Worm (Caenorhabditis elegans): ENCODE measurements around the gene pitr-5.

pitr-5 gene

DNA sequence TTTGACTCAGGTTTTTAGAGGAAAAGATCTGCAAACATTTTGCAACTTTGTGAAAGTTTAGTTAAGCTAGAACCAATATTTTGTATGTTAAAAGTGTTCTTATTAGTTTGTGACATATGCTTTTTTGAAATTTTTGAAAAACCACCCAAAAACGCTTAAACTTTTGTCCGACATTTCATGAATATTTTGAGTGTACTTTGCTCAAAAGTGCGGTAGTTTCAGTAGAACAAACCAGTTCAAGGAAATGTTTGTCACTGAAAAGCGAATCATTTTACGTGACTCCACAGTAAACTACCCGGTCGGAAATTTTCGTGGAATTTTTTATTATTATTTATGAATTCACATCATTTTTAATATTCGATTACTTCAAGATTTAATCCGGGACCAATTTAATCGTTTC lies at the start of gene pitr-5:
pitr-5 (plus strand) TSS at position 301 of the 400 bp plus-strand sequence.
- no peak for TF ChIP-seq him-1 (tag; optimal IDR thresholded peaks at IDR 0.05)
- TF ChIP-seq dao-5 (tag; optimal IDR thresholded peaks at IDR 0.05), result no peak
- no peak for TF ChIP-seq W03F9.2 (tag; optimal IDR thresholded peaks at IDR 0.05)

DNA sequence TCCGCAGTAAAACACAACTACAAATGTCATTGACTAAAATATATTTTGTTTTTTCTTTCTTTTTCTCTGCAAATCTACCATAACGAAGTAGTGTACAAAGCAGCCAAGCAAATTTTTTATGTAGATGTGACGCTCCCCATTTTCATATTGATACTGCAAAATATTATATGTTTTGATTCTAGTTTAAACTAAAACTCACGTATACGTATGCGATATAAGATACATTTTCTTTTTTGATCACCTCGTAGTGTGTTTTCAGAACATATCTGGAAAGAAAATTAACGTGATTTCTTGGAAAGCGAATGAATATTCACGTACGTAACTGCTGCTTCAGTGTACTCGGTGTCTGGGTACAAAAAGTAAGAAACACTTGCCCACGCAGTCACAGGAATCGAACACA lies 47.8 kb upstream of the pitr-5 start:
- no peak for TF ChIP-seq dao-5 (tag; optimal IDR thresholded peaks at IDR 0.05)

DNA sequence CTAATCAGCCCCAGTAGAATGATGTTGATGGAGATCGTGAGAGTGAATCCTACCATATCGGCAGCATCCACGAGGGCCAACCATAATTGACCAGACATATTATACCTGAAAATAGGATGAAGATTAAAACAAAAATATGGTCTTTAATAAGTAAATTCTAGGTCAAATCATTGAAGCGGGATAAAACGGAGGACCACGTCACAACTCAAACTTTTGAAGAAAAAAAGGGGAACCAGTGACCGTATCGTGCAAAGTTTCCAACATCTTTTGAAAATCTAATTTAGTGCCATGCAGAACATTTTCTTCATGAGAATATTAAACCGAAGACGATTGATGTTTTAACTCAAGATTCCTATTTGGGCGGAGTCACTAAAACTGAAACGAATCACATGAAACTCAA lies 46.3 kb upstream of the pitr-5 start, which contains the start of gene str-112:
str-112 (minus strand) TSS at position 101 of the 400 bp plus-strand sequence.
- TF ChIP-seq W03F9.2 (tag; optimal IDR thresholded peaks at IDR 0.05), result no peak
- TF ChIP-seq him-1 (tag; optimal IDR thresholded peaks at IDR 0.05), result no peak

DNA sequence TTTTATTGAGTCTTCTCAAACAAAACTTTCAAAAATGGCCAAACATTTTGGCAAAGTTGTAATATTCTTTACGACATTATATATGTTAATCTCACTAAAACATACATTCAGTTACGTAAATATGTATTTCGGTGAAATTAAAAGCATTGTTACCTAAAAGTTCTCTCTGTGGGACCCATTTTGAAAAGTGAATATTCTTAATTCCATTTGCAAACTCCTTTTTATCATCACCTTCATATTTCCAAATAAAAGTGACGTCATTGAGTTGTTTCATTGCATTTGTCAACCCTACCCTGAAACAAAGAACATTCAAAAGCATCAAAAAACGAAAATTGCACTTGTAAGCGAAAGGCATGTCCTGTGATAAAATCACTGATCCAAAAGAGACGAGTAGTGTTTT lies 44.3 kb upstream of the pitr-5 start:
- TF ChIP-seq W03F9.2 (tag; optimal IDR thresholded peaks at IDR 0.05), result no peak
- no peak for TF ChIP-seq him-1 (tag; optimal IDR thresholded peaks at IDR 0.05)
- no peak for TF ChIP-seq dao-5 (tag; optimal IDR thresholded peaks at IDR 0.05)

DNA sequence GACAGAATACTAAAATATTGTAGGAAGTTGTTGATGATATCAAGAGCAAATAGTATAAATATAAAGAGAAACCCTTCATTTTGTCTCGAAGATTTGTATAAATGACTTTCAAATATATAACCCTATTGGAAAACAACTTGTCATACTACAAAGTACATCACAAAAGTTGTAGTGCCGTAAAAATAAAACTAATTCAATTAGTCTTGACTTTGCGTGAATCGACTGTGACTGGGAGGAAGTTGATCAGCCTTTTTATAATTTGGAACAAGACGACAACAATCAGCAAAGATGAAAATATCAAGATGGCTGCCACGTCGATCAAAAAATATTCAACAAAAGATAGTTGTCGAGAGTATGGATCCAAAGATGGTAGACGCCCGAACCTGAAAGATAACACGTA lies 42.8 kb upstream of the pitr-5 start, which contains the start of gene ugt-40:
ugt-40 (minus strand) TSS at position 101 of the 400 bp plus-strand sequence.
- TF ChIP-seq him-1 (tag; optimal IDR thresholded peaks at IDR 0.05) (no peak), W03F9.2 (tag; optimal IDR thresholded peaks at IDR 0.05) (no peak), dao-5 (tag; optimal IDR thresholded peaks at IDR 0.05) (no peak)

DNA sequence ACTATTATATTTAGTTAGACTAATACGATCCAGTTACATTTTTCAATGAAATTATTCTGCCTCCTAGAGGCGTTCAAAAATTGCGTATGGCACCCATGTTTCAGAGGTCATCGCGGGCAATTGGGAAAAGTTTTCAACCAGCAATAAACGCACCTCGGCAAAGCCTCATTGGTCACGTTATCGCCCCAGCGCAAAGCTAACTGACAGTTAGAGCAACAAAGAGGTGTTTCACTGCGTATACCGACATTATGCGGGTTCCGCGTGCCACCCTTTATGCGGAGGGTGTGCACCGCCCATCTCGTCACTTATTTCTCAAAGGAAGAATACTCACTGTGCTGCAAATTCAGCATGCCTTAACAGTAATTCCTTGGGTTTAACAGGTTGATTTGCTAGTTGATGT lies 42.0 kb upstream of the pitr-5 start:
- no peak for TF ChIP-seq W03F9.2 (tag; optimal IDR thresholded peaks at IDR 0.05)
- TF ChIP-seq him-1 (tag; optimal IDR thresholded peaks at IDR 0.05), result no peak
- no peak for TF ChIP-seq dao-5 (tag; optimal IDR thresholded peaks at IDR 0.05)

DNA sequence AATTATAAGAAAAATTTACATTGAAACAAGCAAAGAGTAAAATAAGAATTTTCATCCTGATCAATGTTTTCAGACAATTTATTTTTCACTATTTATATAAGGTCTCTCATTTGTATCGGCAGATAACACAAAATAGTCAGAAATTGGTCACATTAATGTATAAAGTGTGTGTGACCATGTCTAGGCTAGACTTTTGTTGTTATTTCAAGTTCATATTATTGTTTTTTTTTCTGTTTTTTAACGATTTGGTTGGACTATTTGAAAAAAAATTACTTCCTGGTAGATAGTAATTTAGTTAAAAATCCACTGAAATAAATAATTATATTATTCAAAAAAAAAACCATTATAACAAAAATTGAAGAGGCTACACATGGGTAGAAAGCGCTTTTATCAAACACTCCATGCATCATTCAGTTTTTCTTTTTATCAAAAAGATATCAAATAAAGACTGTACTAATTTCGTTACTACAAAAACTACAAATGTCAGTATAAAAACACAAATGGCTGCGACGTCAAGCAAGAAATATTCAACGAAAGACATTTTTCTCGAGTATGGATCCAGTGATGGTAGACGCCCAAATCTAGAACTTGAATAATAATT lies 39.3 kb upstream of the pitr-5 start, which contains the start of gene ugt-37:
ugt-37 (minus strand) TSS at position 69 of the 601 bp plus-strand sequence.
- TF ChIP-seq W03F9.2 (tag; optimal IDR thresholded peaks at IDR 0.05), result no peak
- TF ChIP-seq dao-5 (tag; optimal IDR thresholded peaks at IDR 0.05), result no peak
- no peak for TF ChIP-seq him-1 (tag; optimal IDR thresholded peaks at IDR 0.05)

DNA sequence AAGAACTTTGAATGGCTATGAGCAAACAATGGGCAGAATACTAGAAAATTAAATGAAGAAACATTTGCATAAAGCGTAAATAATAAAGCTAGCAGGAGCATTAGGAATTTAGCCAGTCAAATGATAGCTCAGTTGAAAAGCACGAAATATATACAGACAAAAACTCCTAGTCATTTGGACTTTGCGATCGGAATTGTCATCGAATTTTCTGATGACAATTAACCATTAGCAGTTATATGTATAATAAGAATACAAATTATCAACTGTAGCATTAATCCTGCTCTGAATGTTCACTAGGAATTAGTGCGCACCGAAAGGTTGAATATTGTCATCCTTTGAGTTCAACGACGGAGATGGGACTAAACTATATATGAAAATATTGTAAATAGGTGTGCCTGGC lies 37.3 kb upstream of the pitr-5 start, which contains the start of gene ugt-38:
ugt-38 (minus strand) TSS at position 101 of the 400 bp plus-strand sequence.
- no peak for TF ChIP-seq dao-5 (tag; optimal IDR thresholded peaks at IDR 0.05)
- TF ChIP-seq W03F9.2 (tag; optimal IDR thresholded peaks at IDR 0.05), result no peak
- no peak for TF ChIP-seq him-1 (tag; optimal IDR thresholded peaks at IDR 0.05)

DNA sequence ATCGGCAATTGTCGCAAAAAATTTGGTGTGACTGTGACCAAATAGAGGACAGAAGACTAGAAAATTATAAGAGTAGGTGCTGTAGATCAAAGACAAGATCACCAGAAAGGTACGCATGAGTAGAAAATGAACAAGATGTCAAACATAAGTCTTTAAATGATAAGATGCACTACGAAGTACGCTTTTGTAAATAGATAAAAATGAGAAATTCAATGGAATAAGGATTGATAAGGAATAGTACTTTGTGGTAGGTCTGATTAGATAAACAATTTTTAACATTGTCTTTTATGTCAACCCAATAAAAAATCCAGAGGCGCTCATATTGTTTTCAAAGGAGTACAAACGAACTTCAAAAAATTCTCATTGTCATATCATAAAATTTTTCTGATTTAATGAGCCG lies 34.1 kb upstream of the pitr-5 start, which contains the start of gene F10D2.8:
F10D2.8 (minus strand) TSS at position 145 of the 400 bp plus-strand sequence.
- TF ChIP-seq him-1 (tag; optimal IDR thresholded peaks at IDR 0.05) (no peak), W03F9.2 (tag; optimal IDR thresholded peaks at IDR 0.05) (no peak), dao-5 (tag; optimal IDR thresholded peaks at IDR 0.05) (no peak)

DNA sequence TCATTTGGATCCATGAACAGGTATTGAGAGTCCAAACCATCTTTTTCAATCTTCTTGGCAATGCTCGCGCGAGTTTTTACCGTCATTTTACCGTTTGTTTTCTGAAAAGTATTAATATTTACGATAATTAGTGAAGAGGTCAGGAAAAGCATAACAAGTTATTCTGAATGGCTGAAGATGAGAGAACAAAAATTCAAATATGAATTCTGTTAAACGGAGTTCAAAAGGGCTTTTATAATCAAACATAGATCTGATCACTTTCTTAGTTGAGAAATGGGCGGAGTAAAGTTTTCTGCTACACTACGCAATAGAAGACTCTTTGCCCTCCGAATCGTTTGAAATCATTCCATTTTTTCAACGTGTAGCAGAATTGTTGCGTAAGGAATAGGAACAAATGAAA lies 31.6 kb upstream of the pitr-5 start, which contains the start of gene fat-7:
fat-7 (minus strand) TSS at position 101 of the 400 bp plus-strand sequence.
- no peak for TF ChIP-seq him-1 (tag; optimal IDR thresholded peaks at IDR 0.05)

DNA sequence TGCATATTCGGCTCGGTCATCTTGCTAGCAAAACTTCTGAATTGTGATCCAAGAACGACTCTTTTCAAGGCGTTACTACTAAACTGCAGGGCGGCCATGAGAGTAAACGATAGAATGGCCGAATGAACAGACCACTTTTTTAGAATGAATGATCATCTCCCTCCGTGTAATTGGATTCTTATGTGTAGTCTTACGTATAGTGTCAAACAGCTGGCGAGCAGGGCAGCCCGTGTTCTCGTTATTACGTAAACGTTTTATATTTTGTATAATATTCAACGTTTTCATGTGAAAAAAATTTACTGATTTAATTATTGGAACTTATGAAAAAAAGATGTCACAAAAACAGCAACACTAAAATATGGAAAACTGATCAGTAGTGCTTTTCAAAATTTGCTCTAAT lies 28.6 kb upstream of the pitr-5 start, which contains the start of gene F10D2.10:
F10D2.10 (minus strand) TSS at position 101 of the 400 bp plus-strand sequence.
- no peak for TF ChIP-seq him-1 (tag; optimal IDR thresholded peaks at IDR 0.05)
- TF ChIP-seq dao-5 (tag; optimal IDR thresholded peaks at IDR 0.05), result no peak
- no peak for TF ChIP-seq W03F9.2 (tag; optimal IDR thresholded peaks at IDR 0.05)

DNA sequence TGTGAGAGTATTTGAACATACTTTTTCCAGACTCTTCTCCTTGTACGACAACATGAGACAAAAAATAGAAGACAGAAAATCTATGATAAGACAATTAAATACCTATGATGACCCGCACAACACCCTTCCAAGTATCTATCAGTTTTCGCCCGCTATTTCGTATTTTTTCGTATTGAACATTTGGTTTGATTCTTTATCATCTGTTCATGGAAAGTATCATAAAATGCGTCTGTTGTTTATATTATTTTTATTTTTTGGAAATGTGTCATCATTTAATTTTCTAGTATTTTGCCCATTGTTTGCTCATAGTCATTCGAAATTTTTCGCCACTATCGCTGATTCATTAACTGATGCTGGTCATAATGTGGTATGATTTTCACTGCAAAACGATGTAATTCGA lies 27.6 kb upstream of the pitr-5 start, which contains the start of gene ugt-39:
ugt-39 (plus strand) TSS at position 54 of the 400 bp plus-strand sequence.
- no peak for TF ChIP-seq W03F9.2 (tag; optimal IDR thresholded peaks at IDR 0.05)
- TF ChIP-seq dao-5 (tag; optimal IDR thresholded peaks at IDR 0.05), result no peak
- TF ChIP-seq him-1 (tag; optimal IDR thresholded peaks at IDR 0.05), result no peak

DNA sequence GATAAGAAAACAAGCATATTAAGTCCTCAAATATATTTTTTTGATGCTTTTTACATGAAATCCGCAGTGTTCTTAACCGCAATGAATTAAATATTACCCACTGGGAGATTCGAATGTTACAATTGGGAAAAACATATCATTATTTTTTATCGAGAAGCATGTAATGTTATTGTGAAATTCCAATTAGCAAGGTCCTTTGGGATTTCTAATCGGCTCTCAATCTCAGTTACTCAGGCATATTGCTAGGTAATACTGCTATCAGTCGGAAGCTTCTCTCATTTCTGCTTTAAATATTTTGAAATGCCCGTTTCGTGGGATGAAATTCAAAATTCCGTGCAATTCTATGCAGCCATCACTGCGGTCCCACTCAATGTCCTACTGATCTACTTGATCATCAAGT lies 25.3 kb upstream of the pitr-5 start, which contains the start of gene str-204:
str-204 (plus strand) TSS at position 301 of the 400 bp plus-strand sequence.
- no peak for TF ChIP-seq him-1 (tag; optimal IDR thresholded peaks at IDR 0.05)
- TF ChIP-seq W03F9.2 (tag; optimal IDR thresholded peaks at IDR 0.05), result no peak
- no peak for TF ChIP-seq dao-5 (tag; optimal IDR thresholded peaks at IDR 0.05)

DNA sequence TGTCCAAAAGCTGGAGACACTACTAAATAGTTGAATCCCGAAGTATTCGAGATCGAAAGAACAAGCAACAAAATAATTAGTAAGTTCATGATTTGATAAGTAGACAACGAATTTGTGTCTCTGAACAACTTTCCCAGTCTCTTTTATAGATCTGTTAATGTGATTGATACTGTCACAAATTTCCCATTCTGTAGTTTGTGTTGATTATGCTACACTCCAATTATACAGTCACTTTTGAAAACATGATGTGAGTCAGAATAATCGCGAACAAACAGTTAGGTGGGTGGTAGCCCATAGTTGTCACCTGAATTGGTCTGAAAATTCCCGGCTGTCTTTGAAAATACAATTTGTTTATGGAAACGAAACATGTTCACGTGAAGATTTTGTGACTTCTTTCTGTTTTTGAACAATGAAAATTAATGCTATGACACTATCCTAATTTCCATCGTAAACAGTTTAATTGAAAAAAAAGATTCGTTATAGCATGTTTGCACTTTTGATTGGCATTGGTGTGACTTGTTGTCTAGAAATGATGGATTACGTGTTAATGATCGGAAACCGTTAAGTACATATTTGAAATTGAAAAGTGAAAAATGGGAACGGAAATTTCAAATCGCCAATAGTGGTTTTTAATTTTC lies 21.1 kb upstream of the pitr-5 start, which contains the start of gene ugt-41:
ugt-41 (minus strand) TSS at position 119 of the 638 bp plus-strand sequence.
- TF ChIP-seq dao-5 (tag; optimal IDR thresholded peaks at IDR 0.05), result no peak
- no peak for TF ChIP-seq W03F9.2 (tag; optimal IDR thresholded peaks at IDR 0.05)
- no peak for TF ChIP-seq him-1 (tag; optimal IDR thresholded peaks at IDR 0.05)

Measured in whole organism, L4/young adult.